Worm (Caenorhabditis elegans) whole organism, early embryonic: ENCODE measurements around the gene F54H12.2.

Source experiments
- B0310.2 ChIP-seq: sonication (generic microtip); optimal IDR thresholded peaks from 2 replicates; lab custom pipeline; 2016; ENCODE audit warnings: mild to moderate bottlenecking, missing genetic modification characterization, missing compliant biosample characterization
- F13C5.2 ChIP-seq: sonication (generic microtip); optimal IDR thresholded peaks from 2 replicates; lab custom pipeline; 2017; ENCODE audit warnings: mild to moderate bottlenecking, missing genetic modification characterization, inconsistent platforms, missing compliant biosample characterization
- aly-1 ChIP-seq: sonication (generic microtip); optimal IDR thresholded peaks from 2 replicates; lab custom pipeline; 2016; ENCODE audit warnings: missing genetic modification characterization, missing compliant biosample characterization
- ama-1 ChIP-seq: fragments of 150-350 bp; optimal IDR thresholded peaks from 2 replicates; lab custom pipeline; 2014
- ceh-13 ChIP-seq: fragments of 200-800 bp; sonication (Bioruptor generic); optimal IDR thresholded peaks from 2 replicates; lab custom pipeline; 2018; ENCODE audit warnings: mild to moderate bottlenecking, missing genetic modification characterization, missing compliant biosample characterization
- ceh-36 ChIP-seq: sonication (generic microtip); optimal IDR thresholded peaks from 2 replicates; lab custom pipeline; 2016; ENCODE audit warnings: missing genetic modification characterization, inconsistent platforms, missing compliant biosample characterization
- ets-7 ChIP-seq: sonication (generic microtip); optimal IDR thresholded peaks from 2 replicates; lab custom pipeline; 2016; ENCODE audit warnings: missing genotype, missing genetic modification characterization, missing compliant biosample characterization
- flt-1 ChIP-seq: fragments of 200-800 bp; sonication (Bioruptor generic); IDR thresholded peaks from 2 replicates; pipeline ENCODE4 v1.3.6; 2022; ENCODE audit warnings: missing genetic modification characterization, missing compliant biosample characterization
- hmbx-1 ChIP-seq: sonication (generic microtip); optimal IDR thresholded peaks from 2 replicates; lab custom pipeline; 2016; ENCODE audit warnings: mild to moderate bottlenecking, missing genetic modification characterization, missing compliant biosample characterization
- hmg-4 ChIP-seq: fragments of 200-800 bp; sonication (Bioruptor generic); optimal IDR thresholded peaks from 2 replicates; lab custom pipeline; 2018; ENCODE audit warnings: mild to moderate bottlenecking, missing genetic modification characterization, missing compliant biosample characterization
- hnd-1 ChIP-seq: sonication (generic microtip); optimal IDR thresholded peaks from 2 replicates; lab custom pipeline; 2016; ENCODE audit warnings: missing genetic modification characterization, missing compliant biosample characterization
- pes-1 ChIP-seq: fragments of 200-800 bp; sonication (Bioruptor generic); IDR thresholded peaks from 2 replicates; pipeline ENCODE4 v1.3.6; 2022; ENCODE audit warnings: missing genetic modification reagents, missing genetic modification characterization, missing compliant biosample characterization
- scrt-1 ChIP-seq: fragments of 200-800 bp; sonication (Bioruptor generic); IDR thresholded peaks from 2 replicates; pipeline ENCODE4 v1.3.6; 2022; ENCODE audit warnings: missing genetic modification characterization, missing compliant biosample characterization
- sea-1 ChIP-seq: fragments of 200-800 bp; sonication (Bioruptor generic); conservative IDR thresholded peaks from 2 replicates; pipeline ENCODE4 v1.3.6; 2022; ENCODE audit warnings: missing genetic modification characterization, missing compliant biosample characterization
- tbx-11 ChIP-seq: fragments of 200-800 bp; sonication (Bioruptor generic); IDR thresholded peaks from 2 replicates; pipeline ENCODE4 v1.3.6; 2022; ENCODE audit warnings: missing genetic modification characterization, missing compliant biosample characterization
- tbx-37 ChIP-seq: fragments of 200-800 bp; sonication (Bioruptor generic); conservative IDR thresholded peaks from 2 replicates; pipeline ENCODE4 v1.3.6; 2022; ENCODE audit warnings: missing genetic modification reagents, missing genetic modification characterization, missing compliant biosample characterization
- tra-4 ChIP-seq: sonication (generic microtip); optimal IDR thresholded peaks from 2 replicates; lab custom pipeline; 2017; ENCODE audit warnings: missing genetic modification characterization, missing compliant biosample characterization

Gene F54H12.2

DNA sequence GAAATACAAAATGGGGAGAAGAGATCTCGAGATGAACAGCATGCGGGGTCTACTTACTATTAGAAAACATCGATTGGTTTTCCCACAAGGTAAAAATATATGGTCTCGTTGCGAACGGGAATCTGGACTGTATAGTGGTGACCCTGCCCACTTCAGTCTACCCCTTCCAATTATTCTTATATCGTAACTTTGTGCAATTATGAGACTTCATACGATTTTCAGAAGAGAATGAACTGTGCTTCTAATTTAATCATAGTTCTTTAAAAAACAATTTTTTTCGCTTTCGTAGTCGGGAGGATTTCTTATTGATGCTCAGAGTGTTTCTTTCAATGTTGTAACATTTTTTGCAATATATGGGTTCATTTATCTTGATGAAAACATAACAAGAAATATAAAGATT is 7.7 kb downstream of the F54H12.2 start, which contains the start of gene F54H12.5:
TSS of gene F54H12.5 (minus strand) at position 101 of the 400 bp plus-strand sequence.
- TF ChIP-seq aly-1 (tag; lab: Kevin White, UChicago) (no peak), sea-1 (GFP tag; lab: Robert Waterston, UW) (no peak), F13C5.2 (tag; lab: Kevin White, UChicago) (no peak), scrt-1 (GFP tag; lab: Robert Waterston, UW) (no peak), tbx-37 (no peak), tbx-11 (GFP tag; lab: Robert Waterston, UW) (no peak), B0310.2 (tag; lab: Kevin White, UChicago) (no peak), hnd-1 (tag; lab: Kevin White, UChicago) (no peak), ama-1 (no peak), ceh-13 (GFP tag; lab: Kevin White, UChicago) (no peak), ets-7 (tag; lab: Kevin White, UChicago) (no peak), hmbx-1 (no peak), pes-1 (GFP tag; lab: Robert Waterston, UW) (no peak), flt-1 (GFP tag; lab: Robert Waterston, UW) (no peak), tra-4 (tag; lab: Kevin White, UChicago) (no peak), hmg-4 (GFP tag; lab: Kevin White, UChicago) (no peak)

DNA sequence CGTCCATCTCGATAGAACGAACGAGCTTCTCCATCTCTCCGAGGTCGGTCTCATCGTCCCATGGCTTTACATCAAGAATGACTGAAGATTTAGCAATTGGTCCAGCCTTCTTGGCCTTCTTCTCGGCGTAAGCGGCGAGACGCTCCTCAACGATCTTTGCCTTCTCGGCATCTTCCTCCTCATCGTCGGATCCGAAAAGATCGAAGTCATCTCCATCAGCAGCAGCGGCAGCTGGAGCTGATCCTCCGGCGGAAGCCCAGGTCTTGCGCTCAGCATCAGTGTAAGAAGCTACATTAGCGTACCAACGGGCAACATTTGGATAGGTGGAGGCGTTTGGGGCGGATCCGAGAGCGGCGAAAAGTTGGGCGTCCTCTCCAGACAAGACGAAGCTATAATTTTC is 8.3 kb downstream of the F54H12.2 start:
- TF ChIP-seq ama-1 (no peak), ets-7 (tag; lab: Kevin White, UChicago) (no peak), ceh-36 (tag; lab: Kevin White, UChicago) (no peak), pes-1 (GFP tag; lab: Robert Waterston, UW) (no peak), tbx-37 (no peak), F13C5.2 (tag; lab: Kevin White, UChicago) (no peak), sea-1 (GFP tag; lab: Robert Waterston, UW) (no peak), scrt-1 (GFP tag; lab: Robert Waterston, UW) (no peak), ceh-13 (GFP tag; lab: Kevin White, UChicago) (no peak), aly-1 (tag; lab: Kevin White, UChicago) (no peak), hmg-4 (GFP tag; lab: Kevin White, UChicago) (no peak), hmbx-1 (no peak), flt-1 (GFP tag; lab: Robert Waterston, UW) (no peak), hnd-1 (tag; lab: Kevin White, UChicago) (no peak), tra-4 (tag; lab: Kevin White, UChicago) (no peak)

DNA sequence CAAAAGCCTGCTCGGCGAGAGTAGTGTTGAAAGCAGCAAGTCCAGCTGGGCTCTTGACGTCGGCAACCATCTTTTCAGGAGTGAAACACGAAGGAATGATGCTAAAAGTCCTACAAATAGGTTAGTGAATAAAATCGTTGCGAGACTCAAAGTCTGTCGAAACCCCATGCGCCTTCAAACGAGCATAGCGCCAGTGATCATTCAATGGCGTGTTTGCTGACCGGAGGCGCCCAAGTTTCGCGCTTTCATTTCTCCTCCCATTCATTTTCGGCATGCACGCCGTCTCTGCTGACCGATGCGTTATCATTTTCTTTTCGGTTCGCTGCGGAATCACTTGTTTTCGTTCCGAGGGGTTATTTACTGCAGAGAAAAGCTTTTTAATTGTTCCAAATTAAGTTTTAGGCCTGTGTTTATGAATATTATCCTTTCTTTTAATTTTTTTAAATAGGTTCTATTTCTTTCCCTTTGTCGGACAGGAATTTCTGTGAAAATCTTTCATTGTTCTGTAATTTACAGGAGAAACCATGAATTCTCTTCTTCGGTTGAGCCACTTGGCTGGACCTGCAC is 8.9 kb downstream of the F54H12.2 start, which contains the start of the genes eef-1B.1 and aco-2:
TSS of gene eef-1B.1 (minus strand) at position 186 of the 567 bp plus-strand sequence.
TSS of gene aco-2 (plus strand) at position 517 of the 567 bp plus-strand sequence.
- TF ChIP-seq F13C5.2 (tag; lab: Kevin White, UChicago): peak; percentile 44
- no peak for TF ChIP-seq tbx-37

ce11 chrIII:7973968-7974607 is 9.7 kb downstream of the F54H12.2 start:
- no peak for TF ChIP-seq hmbx-1
- no peak for TF ChIP-seq ets-7 (tag; lab: Kevin White, UChicago)
- no peak for TF ChIP-seq ceh-13 (GFP tag; lab: Kevin White, UChicago)
- TF ChIP-seq flt-1 (GFP tag; lab: Robert Waterston, UW): no peak
- TF ChIP-seq tbx-37: no peak
- TF ChIP-seq hnd-1 (tag; lab: Kevin White, UChicago): no peak
- TF ChIP-seq ceh-36 (tag; lab: Kevin White, UChicago): no peak
- TF ChIP-seq tra-4 (tag; lab: Kevin White, UChicago): no peak
- TF ChIP-seq F13C5.2 (tag; lab: Kevin White, UChicago): no peak
- TF ChIP-seq B0310.2 (tag; lab: Kevin White, UChicago): no peak
- TF ChIP-seq aly-1 (tag; lab: Kevin White, UChicago): no peak
- TF ChIP-seq tbx-11 (GFP tag; lab: Robert Waterston, UW): no peak
- TF ChIP-seq hmg-4 (GFP tag; lab: Kevin White, UChicago): no peak
- no peak for TF ChIP-seq scrt-1 (GFP tag; lab: Robert Waterston, UW)
- no peak for TF ChIP-seq sea-1 (GFP tag; lab: Robert Waterston, UW)
- TF ChIP-seq pes-1 (GFP tag; lab: Robert Waterston, UW): no peak
- TF ChIP-seq ama-1: no peak

- no peak for TF ChIP-seq tbx-37
- TF ChIP-seq flt-1 (GFP tag; lab: Robert Waterston, UW): no peak
- no peak for TF ChIP-seq sea-1 (GFP tag; lab: Robert Waterston, UW)
These were observed 12.8 kb downstream of the F54H12.2 start for ce11 chrIII:7977224-7977623.

ce11 chrIII:7977777-7978176 is 13.4 kb downstream of the F54H12.2 start, which contains the start of gene C06G4.4:
Gene C06G4.4 (minus strand): TSS chrIII:7977812.
- TF ChIP-seq tra-4 (tag; lab: Kevin White, UChicago): no peak
- no peak for TF ChIP-seq ceh-36 (tag; lab: Kevin White, UChicago)
- TF ChIP-seq aly-1 (tag; lab: Kevin White, UChicago): no peak

- TF ChIP-seq B0310.2 (tag; lab: Kevin White, UChicago): no peak
- TF ChIP-seq hnd-1 (tag; lab: Kevin White, UChicago): no peak
- TF ChIP-seq ceh-36 (tag; lab: Kevin White, UChicago): no peak
- no peak for TF ChIP-seq tbx-37
- no peak for TF ChIP-seq sea-1 (GFP tag; lab: Robert Waterston, UW)
- no peak for TF ChIP-seq flt-1 (GFP tag; lab: Robert Waterston, UW)
- no peak for TF ChIP-seq ets-7 (tag; lab: Kevin White, UChicago)
- TF ChIP-seq F13C5.2 (tag; lab: Kevin White, UChicago): no peak
- no peak for TF ChIP-seq pes-1 (GFP tag; lab: Robert Waterston, UW)
- TF ChIP-seq tbx-11 (GFP tag; lab: Robert Waterston, UW): no peak
- no peak for TF ChIP-seq ama-1
- TF ChIP-seq tra-4 (tag; lab: Kevin White, UChicago): no peak
- TF ChIP-seq hmbx-1: no peak
These were observed 13.9 kb downstream of the F54H12.2 start for ce11 chrIII:7978289-7978688.
